Worm (Caenorhabditis elegans) whole organism, late embryonic: ENCODE data around the gene eat-20.

Experiments
- ama-1 ChIP-seq: fragments of 150-350 bp; optimal IDR thresholded peaks from 2 replicates; lab custom pipeline; 2014
- ceh-9 ChIP-seq: sonication (generic microtip); optimal IDR thresholded peaks from 2 replicates; lab custom pipeline; 2016; ENCODE audit warnings: mild to moderate bottlenecking, missing genetic modification characterization, inconsistent platforms, missing compliant biosample characterization
- elt-2 ChIP-seq: sonication (generic microtip); optimal IDR thresholded peaks from 2 replicates; lab custom pipeline; 2016; ENCODE audit warnings: missing genetic modification reagents, missing genetic modification characterization, missing compliant biosample characterization
- pqm-1 ChIP-seq: sonication (generic microtip); optimal IDR thresholded peaks from 2 replicates; lab custom pipeline; 2016; ENCODE audit warnings: missing genetic modification characterization, missing compliant biosample characterization
- rnt-1 ChIP-seq: sonication (generic microtip); optimal IDR thresholded peaks from 2 replicates; lab custom pipeline; 2016; ENCODE audit warnings: missing genetic modification characterization, missing compliant biosample characterization
- tbx-2 ChIP-seq: sonication (generic microtip); optimal IDR thresholded peaks from 2 replicates; lab custom pipeline; 2016; ENCODE audit warnings: missing genetic modification characterization, missing compliant biosample characterization

DNA sequence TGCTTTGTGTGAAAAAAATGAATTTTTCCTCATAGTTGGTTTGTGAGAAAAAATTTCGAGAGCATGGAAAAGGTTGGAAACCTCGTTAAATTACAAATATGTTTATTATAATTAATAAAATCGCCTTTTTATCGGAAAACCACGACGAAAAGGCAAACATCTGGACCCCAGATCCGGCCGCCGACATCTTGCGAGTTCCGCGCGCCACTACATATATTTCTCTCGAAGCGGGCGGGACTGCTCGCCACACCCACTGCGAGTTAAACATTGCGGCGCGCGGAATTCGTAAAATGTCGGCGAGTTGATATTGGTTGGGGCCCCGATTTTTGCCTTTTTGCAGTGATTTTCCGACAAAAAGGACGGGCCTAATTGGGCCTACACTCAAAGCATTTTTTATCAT lies 49.7 kb downstream of the eat-20 start:
- TF ChIP-seq rnt-1 (tag; lab: Kevin White, UChicago) (no peak), pqm-1 (tag; lab: Kevin White, UChicago) (no peak), ceh-9 (tag; lab: Kevin White, UChicago) (no peak), elt-2 (tag; lab: Kevin White, UChicago) (no peak), tbx-2 (tag; lab: Kevin White, UChicago) (no peak), ama-1 (lab: Kevin White, UChicago) (no peak)
